Worm (Caenorhabditis elegans) whole organism, L4 larva: ENCODE results near the gene W03D2.9.

ENCODE experiments used
- D1046.2 ChIP-seq: fragments of 200-800 bp; sonication (Bioruptor generic); IDR thresholded peaks from 2 replicates; pipeline ENCODE4 v1.3.6; 2022; ENCODE audit warnings: missing genetic modification characterization, missing compliant biosample characterization
- F10B5.3 ChIP-seq: sonication (generic microtip); optimal IDR thresholded peaks from 2 replicates; lab custom pipeline; 2016; ENCODE audit warnings: mild to moderate bottlenecking, missing genetic modification characterization, missing compliant biosample characterization
- F26F4.8 ChIP-seq: fragments of 200-800 bp; sonication (Bioruptor generic); conservative IDR thresholded peaks from 2 replicates; pipeline ENCODE4 v1.3.6; 2022; ENCODE audit warnings: missing genetic modification characterization, missing compliant biosample characterization
- F49E8.2 ChIP-seq: sonication (generic microtip); optimal IDR thresholded peaks from 2 replicates; lab custom pipeline; 2016; ENCODE audit warnings: missing compliant biosample characterization, mild to moderate bottlenecking, missing genetic modification characterization, borderline replicate concordance
- Y5F2A.4 ChIP-seq: fragments of 200-800 bp; sonication (Bioruptor generic); optimal IDR thresholded peaks from 2 replicates; lab custom pipeline; 2018; ENCODE audit warnings: mild to moderate bottlenecking, missing genetic modification characterization, missing compliant biosample characterization
- aha-1 ChIP-seq: fragments of 150-350 bp; peaks from one replicate; lab custom pipeline; 2014; ENCODE audit warnings: missing biosample characterization, missing genetic modification characterization
- ceh-20 ChIP-seq: fragments of 200-800 bp; sonication (Bioruptor generic); IDR thresholded peaks from 2 replicates; pipeline ENCODE4 v1.3.6; 2022; ENCODE audit warnings: missing genetic modification reagents, missing genetic modification characterization, missing compliant biosample characterization
- ces-1 ChIP-seq: fragments of 150-350 bp; sonication (generic microtip); optimal IDR thresholded peaks from 4 replicates; lab custom pipeline; 2014; ENCODE audit warnings: missing biosample characterization, missing genetic modification reagents, missing genetic modification characterization
- daf-16 ChIP-seq, 3 experiments: sonication (generic microtip); optimal IDR thresholded peaks; 2 replicates each; lab custom pipeline; 2016 to 2017; ENCODE audit warnings: missing genetic modification characterization in 3 of 3, missing genetic modification reagents in 3 of 3, mild to moderate bottlenecking in 2 of 3, missing compliant biosample characterization in 2 of 3, missing biosample characterization in 1 of 3, moderate library complexity in 1 of 3
- daf-19 ChIP-seq: fragments of 200-800 bp; sonication (Bioruptor generic); conservative IDR thresholded peaks from 2 replicates; pipeline ENCODE4 v1.3.6; 2022; ENCODE audit warnings: missing genetic modification characterization, missing compliant biosample characterization
- dmd-9 ChIP-seq: fragments of 200-800 bp; sonication (Bioruptor generic); IDR thresholded peaks from 2 replicates; pipeline ENCODE4 v1.3.6; 2022; ENCODE audit warnings: missing genetic modification reagents, missing genetic modification characterization, missing compliant biosample characterization
- egl-43 ChIP-seq: fragments of 200-800 bp; sonication (Bioruptor generic); IDR thresholded peaks from 2 replicates; pipeline ENCODE4 v1.3.6; 2022; ENCODE audit warnings: missing genetic modification reagents, missing genetic modification characterization, missing compliant biosample characterization
- fos-1 ChIP-seq: fragments of 150-350 bp; optimal IDR thresholded peaks from 2 replicates; lab custom pipeline; 2014; ENCODE audit warnings: missing biosample characterization, missing genetic modification characterization
- gei-8 ChIP-seq: fragments of 200-800 bp; sonication (Bioruptor generic); optimal IDR thresholded peaks from 2 replicates; lab custom pipeline; 2018; ENCODE audit warnings: mild to moderate bottlenecking, missing genetic modification characterization, missing compliant biosample characterization
- hif-1 ChIP-seq, 2 experiments: sonication (generic microtip); optimal IDR thresholded peaks; 2 replicates each; lab custom pipeline; 2016 to 2017; ENCODE audit warnings: missing compliant biosample characterization in 2 of 2, missing genetic modification characterization in 2 of 2, missing genetic modification reagents in 2 of 2, missing genotype in 2 of 2, mild to moderate bottlenecking in 1 of 2
- hlh-11 ChIP-seq: fragments of 200-800 bp; sonication (Bioruptor generic); optimal IDR thresholded peaks from 2 replicates; lab custom pipeline; 2018; ENCODE audit warnings: mild to moderate bottlenecking, missing genetic modification characterization, missing compliant biosample characterization
- hlh-30 ChIP-seq: sonication (generic microtip); optimal IDR thresholded peaks from 2 replicates; lab custom pipeline; 2017; ENCODE audit warnings: antibody characterized with exemption, mild to moderate bottlenecking, missing genetic modification characterization, missing compliant biosample characterization; ENCODE audit not compliant: insufficient read depth
- hmg-1.1 ChIP-seq: fragments of 200-800 bp; sonication (Bioruptor generic); IDR thresholded peaks from 2 replicates; pipeline ENCODE4 v1.3.6; 2022; ENCODE audit warnings: missing genetic modification reagents, missing genetic modification characterization, missing compliant biosample characterization
- lim-7 ChIP-seq: fragments of 200-800 bp; sonication (Bioruptor generic); IDR thresholded peaks from 2 replicates; pipeline ENCODE4 v1.3.6; 2022; ENCODE audit warnings: missing genetic modification characterization, missing compliant biosample characterization
- lin-38 ChIP-seq: fragments of 200-800 bp; sonication (Bioruptor generic); IDR thresholded peaks from 2 replicates; pipeline ENCODE4 v1.3.6; 2022; ENCODE audit warnings: missing genetic modification reagents, missing genetic modification characterization, missing compliant biosample characterization
- lir-3 ChIP-seq: sonication (generic microtip); optimal IDR thresholded peaks from 2 replicates; lab custom pipeline; 2016; ENCODE audit warnings: mild to moderate bottlenecking, missing genetic modification characterization, missing compliant biosample characterization
- lsy-2 ChIP-seq, 2 experiments: fragments of 150-350 bp in 1 of 2; sonication (generic microtip) in 1 of 2; optimal IDR thresholded peaks; 2 replicates each; lab custom pipeline; 2014 to 2017; ENCODE audit warnings: missing biosample characterization in 2 of 2, missing genetic modification characterization in 2 of 2
- madf-9 ChIP-seq: fragments of 200-800 bp; sonication (Bioruptor generic); conservative IDR thresholded peaks from 2 replicates; pipeline ENCODE4 v1.3.6; 2022; ENCODE audit warnings: missing genetic modification reagents, missing genetic modification characterization, missing compliant biosample characterization
- mes-2 ChIP-seq: sonication (generic microtip); optimal IDR thresholded peaks from 2 replicates; lab custom pipeline; 2016; ENCODE audit warnings: missing genotype, mild to moderate bottlenecking, missing genetic modification characterization, missing compliant biosample characterization; ENCODE audit not compliant: poor library complexity, severe bottlenecking
- nhr-10 ChIP-seq: fragments of 150-350 bp; optimal IDR thresholded peaks from 2 replicates; lab custom pipeline; 2014; ENCODE audit warnings: missing biosample characterization, missing genetic modification characterization
- nhr-11 ChIP-seq: fragments of 150-350 bp; optimal IDR thresholded peaks from 2 replicates; lab custom pipeline; 2014; ENCODE audit warnings: missing biosample characterization, missing genetic modification characterization
- nhr-41 ChIP-seq: fragments of 200-800 bp; sonication (Bioruptor generic); IDR thresholded peaks from 2 replicates; pipeline ENCODE4 v1.3.6; 2022; ENCODE audit warnings: missing genetic modification reagents, missing genetic modification characterization, missing compliant biosample characterization
- nhr-42 ChIP-seq: fragments of 200-800 bp; sonication (Bioruptor generic); IDR thresholded peaks from 2 replicates; pipeline ENCODE4 v1.3.6; 2022; ENCODE audit warnings: missing genetic modification characterization, missing compliant biosample characterization
- nhr-6 ChIP-seq: fragments of 150-350 bp; optimal IDR thresholded peaks from 2 replicates; lab custom pipeline; 2014; ENCODE audit warnings: missing biosample characterization, missing genetic modification characterization
- pha-4 ChIP-seq, 2 experiments: fragments of 150-350 bp in 1 of 2; fragments of 200-800 bp in 1 of 2; sonication (Bioruptor generic) in 1 of 2; IDR thresholded peaks in 1 of 2; optimal IDR thresholded peaks in 1 of 2; 2 replicates each; pipeline versions ENCODE4 v1.3.6 to Lab custom; 2014 to 2022; ENCODE audit warnings: missing genetic modification characterization in 2 of 2, missing genetic modification reagents in 2 of 2, missing biosample characterization in 1 of 2, missing compliant biosample characterization in 1 of 2
- php-3 ChIP-seq: fragments of 200-800 bp; sonication (Bioruptor generic); IDR thresholded peaks from 2 replicates; pipeline ENCODE4 v1.3.6; 2022; ENCODE audit warnings: missing genetic modification reagents, missing genetic modification characterization, missing compliant biosample characterization
- rbr-2 ChIP-seq: sonication (generic microtip); optimal IDR thresholded peaks from 2 replicates; lab custom pipeline; 2016; ENCODE audit warnings: missing genotype, missing genetic modification characterization, missing compliant biosample characterization
- saeg-2 ChIP-seq: fragments of 200-800 bp; sonication (Bioruptor generic); IDR thresholded peaks from 2 replicates; pipeline ENCODE4 v1.3.6; 2022; ENCODE audit warnings: missing genetic modification reagents, missing genetic modification characterization, missing compliant biosample characterization
- spr-3 ChIP-seq: fragments of 200-800 bp; sonication (Bioruptor generic); optimal IDR thresholded peaks from 2 replicates; lab custom pipeline; 2018; ENCODE audit warnings: mild to moderate bottlenecking, missing genetic modification characterization, missing compliant biosample characterization
- tra-1 ChIP-seq: fragments of 200-800 bp; sonication (Bioruptor generic); IDR thresholded peaks from 2 replicates; pipeline ENCODE4 v1.3.6; 2022; ENCODE audit warnings: missing genetic modification reagents, missing genetic modification characterization, missing compliant biosample characterization
- unc-130 ChIP-seq: sonication (generic microtip); optimal IDR thresholded peaks from 2 replicates; lab custom pipeline; 2016; ENCODE audit warnings: missing genetic modification reagents, missing genetic modification characterization, missing compliant biosample characterization
- unc-39 ChIP-seq: sonication (generic microtip); optimal IDR thresholded peaks from 2 replicates; lab custom pipeline; 2017; ENCODE audit warnings: missing biosample characterization, missing genetic modification characterization
- zag-1 ChIP-seq: fragments of 150-350 bp; optimal IDR thresholded peaks from 2 replicates; lab custom pipeline; 2014; ENCODE audit warnings: missing biosample characterization, missing genetic modification characterization
- zfp-2 ChIP-seq: sonication (generic microtip); optimal IDR thresholded peaks from 2 replicates; lab custom pipeline; 2016; ENCODE audit warnings: mild to moderate bottlenecking, missing genetic modification characterization, missing compliant biosample characterization
- zfp-3 ChIP-seq: fragments of 200-800 bp; sonication (Bioruptor generic); conservative IDR thresholded peaks from 2 replicates; pipeline ENCODE4 v1.3.6; 2022; ENCODE audit warnings: missing genetic modification reagents, missing genetic modification characterization, missing compliant biosample characterization
- zip-11 ChIP-seq: fragments of 200-800 bp; sonication (Bioruptor generic); IDR thresholded peaks from 2 replicates; pipeline ENCODE4 v1.3.6; 2022; ENCODE audit warnings: missing genetic modification characterization, missing compliant biosample characterization
- ztf-11 ChIP-seq: fragments of 150-350 bp; optimal IDR thresholded peaks from 2 replicates; lab custom pipeline; 2014; ENCODE audit warnings: missing biosample characterization, missing genetic modification characterization

Gene W03D2.9

ce11 chrIV:4099773-4100172, 25.3 kb upstream of the W03D2.9 start:
- TF ChIP-seq hlh-30 (tag; lab: Kevin White, UChicago) (peak; percentile 45), daf-19 (GFP tag; lab: Robert Waterston, UW) (no peak), daf-16 (GFP tag; optimal IDR thresholded peaks at IDR 0.05; lab: Kevin White, UChicago) (peak in 1 of 2 experiments; percentile 95), daf-16 (tag; optimal IDR thresholded peaks at IDR 0.05; lab: Kevin White, UChicago) (no peak)

- TF ChIP-seq lir-3 (tag; lab: Kevin White, UChicago) (no peak), ceh-20 (GFP tag; lab: Robert Waterston, UW) (no peak), daf-16 (GFP tag; optimal IDR thresholded peaks at IDR 0.05; lab: Kevin White, UChicago) (no peak), daf-16 (tag; optimal IDR thresholded peaks at IDR 0.05; lab: Kevin White, UChicago) (no peak), madf-9 (GFP tag; lab: Robert Waterston, UW) (peak; percentile 26; the same call in 1 of the 2 replicates), unc-130 (GFP tag; lab: Kevin White, UChicago) (no peak), zip-11 (no peak), aha-1 (tag; lab: Kevin White, UChicago) (peak; percentile 61), nhr-42 (GFP tag; lab: Robert Waterston, UW) (no peak), nhr-41 (no peak), ztf-11 (tag; lab: Kevin White, UChicago) (no peak), F26F4.8 (GFP tag; lab: Robert Waterston, UW) (no peak), zag-1 (tag; lab: Kevin White, UChicago) (no peak), dmd-9 (no peak), mes-2 (tag; lab: Kevin White, UChicago) (no peak)
Observed at ce11 chrIV:4096940-4097339, 22.4 kb upstream of the W03D2.9 start.

- TF ChIP-seq hlh-11 (tag; lab: Kevin White, UChicago) (peak; percentile 16), ceh-20 (GFP tag; lab: Robert Waterston, UW) (0 out of 2 replicates have a peak, but pooled peaks have one; percentile 20), F49E8.2 (no peak), zag-1 (tag; lab: Kevin White, UChicago) (no peak), aha-1 (tag; lab: Kevin White, UChicago) (peak; percentile 86), mes-2 (tag; lab: Kevin White, UChicago) (peak; percentile 1), daf-16 (GFP tag; optimal IDR thresholded peaks at IDR 0.05; lab: Kevin White, UChicago) (peak in 1 of 2 experiments; percentile 69), daf-16 (tag; optimal IDR thresholded peaks at IDR 0.05; lab: Kevin White, UChicago) (no peak), lsy-2 (tag; optimal IDR thresholded peaks at IDR 0.05; lab: Kevin White, UChicago) (peak in 1 of 2 experiments; percentile 12), pha-4 (GFP tag; IDR thresholded peaks at IDR 0.05; lab: Robert Waterston, UW) (no peak), pha-4 (tag; optimal IDR thresholded peaks at IDR 0.05; lab: Kevin White, UChicago) (no peak), fos-1 (no peak), egl-43 (GFP tag; lab: Robert Waterston, UW) (no peak), php-3 (GFP tag; lab: Robert Waterston, UW) (no peak), unc-39 (no peak), D1046.2 (GFP tag; lab: Robert Waterston, UW) (no peak)
Observed at ce11 chrIV:4094364-4094763, 19.9 kb upstream of the W03D2.9 start.

ce11 chrIV:4093087-4093486, 18.6 kb upstream of the W03D2.9 start:
- TF ChIP-seq ceh-20 (GFP tag; lab: Robert Waterston, UW), result peak; percentile 63; the same call in 1 of the 2 replicates
- TF ChIP-seq zfp-3, result no peak
- TF ChIP-seq D1046.2 (GFP tag; lab: Robert Waterston, UW), result no peak
- no peak for TF ChIP-seq F10B5.3 (tag; lab: Kevin White, UChicago)
- peak; percentile 64 for TF ChIP-seq hlh-30 (tag; lab: Kevin White, UChicago)
- TF ChIP-seq aha-1 (tag; lab: Kevin White, UChicago), result peak; percentile 94
- peak; percentile 55 for TF ChIP-seq lin-38 (GFP tag; lab: Robert Waterston, UW)
- TF ChIP-seq lim-7 (GFP tag; lab: Robert Waterston, UW), result no peak
- peak in 1 of 2 experiments; percentile 47 for TF ChIP-seq hif-1 (tag; optimal IDR thresholded peaks at IDR 0.05; lab: Kevin White, UChicago)
- TF ChIP-seq saeg-2 (GFP tag; lab: Robert Waterston, UW), result no peak
- TF ChIP-seq Y5F2A.4 (GFP tag; lab: Kevin White, UChicago), result no peak
- TF ChIP-seq gei-8 (GFP tag; lab: Kevin White, UChicago), result no peak
- peak; percentile 10 for TF ChIP-seq nhr-11 (tag; lab: Kevin White, UChicago)
- TF ChIP-seq spr-3 (GFP tag; lab: Kevin White, UChicago), result no peak
- no peak for TF ChIP-seq ces-1
- peak; percentile 92 for TF ChIP-seq hmg-1.1 (GFP tag; lab: Robert Waterston, UW)
- peak; percentile 79 for TF ChIP-seq rbr-2
- TF ChIP-seq tra-1 (GFP tag; lab: Robert Waterston, UW), result peak; percentile 62; the same call in 1 of the 2 replicates
- peak; percentile 3 for TF ChIP-seq zfp-2 (tag; lab: Kevin White, UChicago)
- TF ChIP-seq pha-4 (GFP tag; IDR thresholded peaks at IDR 0.05; lab: Robert Waterston, UW), result peak; percentile 72
- TF ChIP-seq pha-4 (tag; optimal IDR thresholded peaks at IDR 0.05; lab: Kevin White, UChicago), result no peak
- TF ChIP-seq nhr-10 (tag; lab: Kevin White, UChicago), result no peak
- peak; percentile 18 for TF ChIP-seq nhr-6 (tag; lab: Kevin White, UChicago)
- peak; percentile 90 for TF ChIP-seq hlh-11 (tag; lab: Kevin White, UChicago)
